Fruit fly (Drosophila melanogaster) whole organism, embryonic: ENCODE measurements around the gene alpha4GT2.
A peak's percentile ranks its signal among the peaks of the same experiment; 100 is the strongest.

Experiments
- Asciz ChIP-seq: fragments of 200-800 bp; sonication (Bioruptor generic); optimal IDR thresholded peaks from 2 replicates; lab custom pipeline; 2017; ENCODE audit warnings: missing biosample characterization, mild to moderate bottlenecking, missing genetic modification characterization, missing genetic modification reagents
- Atf-2 ChIP-seq: fragments of 200-800 bp; sonication (Bioruptor generic); optimal IDR thresholded peaks from 2 replicates; lab custom pipeline; 2016; ENCODE audit warnings: missing biosample characterization, missing genetic modification characterization
- Bgb ChIP-seq: fragments of 200-800 bp; sonication (Bioruptor generic); IDR thresholded peaks from 2 replicates; pipeline ENCODE4 v1.3.6; 2022; ENCODE audit warnings: missing biosample characterization, missing genetic modification characterization; ENCODE audit not compliant: partially characterized antibody
- CG13287 ChIP-seq: fragments of 200-800 bp; sonication (Bioruptor generic); IDR thresholded peaks from 2 replicates; pipeline ENCODE4 v1.3.6; 2022; ENCODE audit warnings: missing biosample characterization, missing genetic modification characterization; ENCODE audit not compliant: partially characterized antibody
- CG14667 ChIP-seq: fragments of 200-800 bp; sonication (Bioruptor generic); IDR thresholded peaks from 2 replicates; pipeline ENCODE4 v1.3.6; 2022; ENCODE audit warnings: missing biosample characterization, missing genetic modification characterization
- CG15269 ChIP-seq: fragments of 200-800 bp; sonication (Bioruptor generic); optimal IDR thresholded peaks from 2 replicates; lab custom pipeline; 2018; ENCODE audit warnings: missing biosample characterization, mild to moderate bottlenecking, missing genetic modification characterization, moderate library complexity
- CG15479 ChIP-seq: fragments of 200-800 bp; sonication (Bioruptor generic); optimal IDR thresholded peaks from 3 replicates; lab custom pipeline; 2019; ENCODE audit warnings: missing biosample characterization, mild to moderate bottlenecking, missing genetic modification characterization, moderate library complexity
- CG15696 ChIP-seq: fragments of 200-800 bp; sonication (Bioruptor generic); optimal IDR thresholded peaks from 2 replicates; lab custom pipeline; 2019; ENCODE audit warnings: missing biosample characterization, mild to moderate bottlenecking, missing genetic modification characterization, moderate library complexity
- CG1792 ChIP-seq: fragments of 200-800 bp; sonication (Bioruptor generic); optimal IDR thresholded peaks from 2 replicates; lab custom pipeline; 2016; ENCODE audit warnings: missing biosample characterization, missing genetic modification characterization
- CG30403 ChIP-seq: fragments of 200-800 bp; sonication (Bioruptor generic); optimal IDR thresholded peaks from 3 replicates; lab custom pipeline; 2016; ENCODE audit warnings: missing biosample characterization, missing genetic modification characterization
- CG34422 ChIP-seq: fragments of 200-800 bp; sonication (Bioruptor generic); IDR thresholded peaks from 3 replicates; pipeline ENCODE4 v1.3.6; 2022; ENCODE audit warnings: missing biosample characterization, missing genetic modification characterization
- CG3838 ChIP-seq: fragments of 200-800 bp; sonication (Bioruptor generic); optimal IDR thresholded peaks from 3 replicates; lab custom pipeline; 2016; ENCODE audit warnings: missing biosample characterization, missing genetic modification characterization
- CG4328 ChIP-seq: fragments of 200-800 bp; sonication (Bioruptor generic); optimal IDR thresholded peaks from 3 replicates; lab custom pipeline; 2017; ENCODE audit warnings: missing biosample characterization, missing genetic modification reagents, missing genetic modification characterization
- CG43689 ChIP-seq: fragments of 200-800 bp; sonication (Bioruptor generic); IDR thresholded peaks from 2 replicates; pipeline ENCODE4 v1.3.6; 2022; ENCODE audit warnings: missing biosample characterization, missing genetic modification characterization
- CG4424 ChIP-seq: fragments of 200-800 bp; sonication (Bioruptor generic); optimal IDR thresholded peaks from 3 replicates; lab custom pipeline; 2016; ENCODE audit warnings: missing biosample characterization, missing genetic modification characterization
- CG6272 ChIP-seq: fragments of 200-800 bp; sonication (Bioruptor generic); IDR thresholded peaks from 2 replicates; pipeline ENCODE4 v1.3.6; 2022; ENCODE audit warnings: missing biosample characterization, missing genetic modification characterization
- CG6654 ChIP-seq: fragments of 200-800 bp; sonication (Bioruptor generic); optimal IDR thresholded peaks from 2 replicates; lab custom pipeline; 2017; ENCODE audit warnings: missing biosample characterization, mild to moderate bottlenecking, missing genetic modification characterization
- CG6683 ChIP-seq: fragments of 200-800 bp; sonication (Bioruptor generic); optimal IDR thresholded peaks from 2 replicates; lab custom pipeline; 2017; ENCODE audit warnings: missing biosample characterization, mild to moderate bottlenecking, missing genetic modification characterization, missing genetic modification reagents
- CG6689 ChIP-seq: fragments of 200-800 bp; sonication (Bioruptor generic); IDR thresholded peaks from 2 replicates; pipeline ENCODE4 v1.3.6; 2022; ENCODE audit warnings: missing biosample characterization, missing genetic modification characterization
- CG6791 ChIP-seq: fragments of 200-800 bp; sonication (Bioruptor generic); IDR thresholded peaks from 3 replicates; pipeline ENCODE4 v1.3.6; 2022; ENCODE audit warnings: missing biosample characterization, missing genetic modification characterization; ENCODE audit not compliant: partially characterized antibody
- CG6813 ChIP-seq: fragments of 200-800 bp; sonication (Bioruptor generic); optimal IDR thresholded peaks from 2 replicates; lab custom pipeline; 2017; ENCODE audit warnings: missing biosample characterization, missing genetic modification characterization, mild to moderate bottlenecking, moderate library complexity, missing genetic modification reagents
- CG8089 ChIP-seq: fragments of 200-800 bp; sonication (Bioruptor generic); optimal IDR thresholded peaks from 3 replicates; lab custom pipeline; 2016; ENCODE audit warnings: missing biosample characterization, missing genetic modification characterization
- CG8281 ChIP-seq: fragments of 200-800 bp; sonication (Bioruptor generic); optimal IDR thresholded peaks from 2 replicates; lab custom pipeline; 2018; ENCODE audit warnings: missing biosample characterization, mild to moderate bottlenecking, missing genetic modification characterization, moderate library complexity
- CG8944 ChIP-seq: fragments of 200-800 bp; sonication (Bioruptor generic); optimal IDR thresholded peaks from 3 replicates; lab custom pipeline; 2016; ENCODE audit warnings: missing biosample characterization, missing genetic modification characterization
- CG9797 ChIP-seq: fragments of 200-800 bp; sonication (Bioruptor generic); optimal IDR thresholded peaks from 3 replicates; lab custom pipeline; 2018; ENCODE audit warnings: missing biosample characterization, mild to moderate bottlenecking, missing genetic modification characterization
- Dad ChIP-seq: fragments of 200-800 bp; sonication (Bioruptor generic); optimal IDR thresholded peaks from 3 replicates; lab custom pipeline; 2016; ENCODE audit warnings: missing biosample characterization, missing genetic modification characterization
- GATAe ChIP-seq: fragments of 200-800 bp; sonication (Bioruptor generic); conservative IDR thresholded peaks from 2 replicates; pipeline ENCODE4 v1.3.6; 2022; ENCODE audit warnings: missing biosample characterization, missing genetic modification characterization
- Neu2 ChIP-seq: fragments of 200-800 bp; sonication (Bioruptor generic); optimal IDR thresholded peaks from 3 replicates; lab custom pipeline; 2016; ENCODE audit warnings: missing biosample characterization, missing genetic modification characterization, borderline replicate concordance
- Nf-YC ChIP-seq: fragments of 200-800 bp; optimal IDR thresholded peaks from 3 replicates; lab custom pipeline; 2019; ENCODE audit warnings: missing biosample characterization, mild to moderate bottlenecking, missing genetic modification characterization, moderate library complexity
- Optix ChIP-seq: fragments of 200-800 bp; sonication (Bioruptor generic); IDR thresholded peaks from 3 replicates; pipeline ENCODE4 v1.3.6; 2022; ENCODE audit warnings: missing biosample characterization, missing genetic modification characterization
- Sin3A ChIP-seq: fragments of >200 bp; optimal IDR thresholded peaks from 2 replicates; lab custom pipeline; 2018
- Taf1 ChIP-seq: fragments of 200-800 bp; sonication (Bioruptor generic); IDR thresholded peaks from 2 replicates; pipeline ENCODE4 v1.3.6; 2022; ENCODE audit warnings: missing biosample characterization, missing genetic modification characterization
- Xbp1 ChIP-seq: fragments of 200-800 bp; sonication (Bioruptor generic); optimal IDR thresholded peaks from 3 replicates; lab custom pipeline; 2016; ENCODE audit warnings: missing biosample characterization, mild to moderate bottlenecking, missing genetic modification characterization
- ac ChIP-seq: fragments of 200-800 bp; sonication (Bioruptor generic); optimal IDR thresholded peaks from 3 replicates; lab custom pipeline; 2017; ENCODE audit warnings: missing biosample characterization, mild to moderate bottlenecking, missing genetic modification characterization
- dan ChIP-seq: fragments of 200-800 bp; sonication (Bioruptor generic); IDR thresholded peaks from 2 replicates; pipeline ENCODE4 v1.3.6; 2022; ENCODE audit warnings: missing biosample characterization, missing genetic modification characterization
- eve ChIP-seq, 2 experiments: fragments of >200 bp; optimal IDR thresholded peaks; 2 replicates each; lab custom pipeline; 2017; ENCODE audit warnings: missing biosample characterization in 2 of 2, missing genetic modification characterization in 2 of 2
- fd64A ChIP-seq: fragments of 200-800 bp; sonication (Bioruptor generic); optimal IDR thresholded peaks from 3 replicates; lab custom pipeline; 2018; ENCODE audit warnings: missing biosample characterization, mild to moderate bottlenecking, missing genetic modification characterization
- fru ChIP-seq: fragments of >200 bp; optimal IDR thresholded peaks from 2 replicates; lab custom pipeline; 2017
- gsb ChIP-seq: fragments of 200-800 bp; sonication (Bioruptor generic); IDR thresholded peaks from 2 replicates; pipeline ENCODE4 v1.3.6; 2022; ENCODE audit warnings: missing biosample characterization, missing genetic modification characterization
- kni ChIP-seq: fragments of 200-800 bp; sonication (Bioruptor generic); optimal IDR thresholded peaks from 3 replicates; lab custom pipeline; 2017; ENCODE audit warnings: mild to moderate bottlenecking, missing biosample characterization, missing genetic modification reagents, missing genetic modification characterization
- nerfin-1 ChIP-seq: fragments of 200-800 bp; sonication (Bioruptor generic); optimal IDR thresholded peaks from 3 replicates; lab custom pipeline; 2019; ENCODE audit warnings: missing biosample characterization, mild to moderate bottlenecking, missing genetic modification characterization, moderate library complexity
- odd ChIP-seq: fragments of 200-800 bp; sonication (Bioruptor generic); optimal IDR thresholded peaks from 2 replicates; lab custom pipeline; 2017; ENCODE audit warnings: missing biosample characterization, mild to moderate bottlenecking, missing genetic modification characterization
- pita ChIP-seq: fragments of 200-800 bp; sonication (Bioruptor generic); optimal IDR thresholded peaks from 2 replicates; lab custom pipeline; 2017; ENCODE audit warnings: missing biosample characterization, mild to moderate bottlenecking, missing genetic modification characterization
- pzg ChIP-seq: fragments of 200-800 bp; sonication (Bioruptor generic); optimal IDR thresholded peaks from 3 replicates; lab custom pipeline; 2018; ENCODE audit warnings: missing biosample characterization, mild to moderate bottlenecking, missing genetic modification characterization, moderate library complexity
- sc ChIP-seq, 3 experiments: fragments of >200 bp in 2 of 3; fragments of 200-800 bp in 1 of 3; sonication (Bioruptor generic) in 1 of 3; optimal IDR thresholded peaks; 2 replicates in 2 of 3; 3 replicates in 1 of 3; lab custom pipeline; 2017; ENCODE audit warnings: mild to moderate bottlenecking in 1 of 3, missing biosample characterization in 1 of 3, missing genetic modification characterization in 1 of 3, missing genetic modification reagents in 1 of 3
- schlank ChIP-seq: fragments of 200-800 bp; sonication (Bioruptor generic); optimal IDR thresholded peaks from 2 replicates; lab custom pipeline; 2018; ENCODE audit warnings: missing biosample characterization, mild to moderate bottlenecking, missing genetic modification characterization
- slbo ChIP-seq: fragments of 200-800 bp; sonication (Bioruptor generic); IDR thresholded peaks from 2 replicates; pipeline ENCODE4 v1.3.6; 2022; ENCODE audit warnings: missing biosample characterization, missing genetic modification characterization
- sob ChIP-seq: fragments of 200-800 bp; sonication (Bioruptor generic); IDR thresholded peaks from 2 replicates; pipeline ENCODE4 v1.3.6; 2022; ENCODE audit warnings: missing biosample characterization, missing genetic modification characterization
- stwl ChIP-seq: fragments of 200-800 bp; sonication (Bioruptor generic); optimal IDR thresholded peaks from 3 replicates; lab custom pipeline; 2018; ENCODE audit warnings: missing biosample characterization, mild to moderate bottlenecking, missing genetic modification characterization, moderate library complexity
- toy ChIP-seq: fragments of 200-800 bp; sonication (Bioruptor generic); IDR thresholded peaks from 2 replicates; pipeline ENCODE4 v1.3.6; 2022; ENCODE audit warnings: missing biosample characterization, missing genetic modification characterization
- zen2 ChIP-seq: fragments of 200-800 bp; sonication (Bioruptor generic); IDR thresholded peaks from 3 replicates; pipeline ENCODE4 v1.3.6; 2022; ENCODE audit warnings: missing biosample characterization, missing genetic modification characterization; ENCODE audit not compliant: partially characterized antibody
- zf30C ChIP-seq: fragments of 200-800 bp; sonication (Bioruptor generic); optimal IDR thresholded peaks from 3 replicates; lab custom pipeline; 2018; ENCODE audit warnings: missing biosample characterization, mild to moderate bottlenecking, missing genetic modification characterization

alpha4GT2 gene

DNA sequence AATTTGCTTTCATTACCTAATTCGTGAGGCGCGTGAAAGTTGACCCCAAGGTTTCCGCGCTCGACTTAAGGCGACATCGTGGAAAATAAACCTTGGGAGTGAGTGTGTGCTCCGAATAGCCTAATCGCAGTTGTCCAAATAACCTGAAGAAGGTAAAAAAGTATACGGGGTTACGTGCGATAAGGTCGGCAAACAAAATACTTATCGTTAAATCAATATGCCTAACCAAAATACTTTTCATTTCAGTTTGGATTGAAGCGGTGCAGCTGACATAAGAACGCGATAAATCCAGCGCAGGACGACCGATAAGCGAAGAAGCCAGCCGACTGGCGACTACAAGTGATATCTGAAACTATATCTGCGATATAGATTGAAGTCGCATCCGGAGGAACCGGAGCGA lies 53.1 kb downstream of the alpha4GT2 start (continued):
- peak; percentile 59 for TF ChIP-seq odd (GFP tag; lab: Kevin White, UChicago)
- TF ChIP-seq CG34422 (GFP tag; lab: Robert Waterston, UW), result no peak
- TF ChIP-seq CG15696 (tag; lab: Kevin White, UChicago), result peak; percentile 80
- TF ChIP-seq CG8944 (GFP tag; lab: Kevin White, UChicago), result no peak
- no peak for TF ChIP-seq stwl
- no peak for TF ChIP-seq Dad (GFP tag; lab: Kevin White, UChicago)
- TF ChIP-seq CG3838, result no peak
- no peak for TF ChIP-seq CG4328 (GFP tag; lab: Kevin White, UChicago)
- TF ChIP-seq CG4424 (GFP tag; lab: Kevin White, UChicago), result no peak
- peak; percentile 49 for TF ChIP-seq CG8089 (GFP tag; lab: Kevin White, UChicago)
- no peak for TF ChIP-seq CG6689 (GFP tag; lab: Robert Waterston, UW)
- TF ChIP-seq eve (GFP tag; optimal IDR thresholded peaks at IDR 0.05; lab: Kevin White, UChicago), result no peak
- TF ChIP-seq CG6272 (GFP tag; lab: Robert Waterston, UW), result no peak
- no peak for TF ChIP-seq fru (lab: Kevin White, UChicago)
- no peak for TF ChIP-seq Sin3A
- TF ChIP-seq Atf-2 (GFP tag; lab: Kevin White, UChicago), result no peak
- peak; percentile 68 for TF ChIP-seq ac (GFP tag; lab: Kevin White, UChicago)
- TF ChIP-seq Nf-YC (tag; lab: Kevin White, UChicago), result no peak
- TF ChIP-seq Xbp1 (GFP tag; lab: Kevin White, UChicago), result no peak
- no peak for TF ChIP-seq CG1792 (GFP tag; lab: Kevin White, UChicago)
- TF ChIP-seq Taf1 (GFP tag; lab: Robert Waterston, UW), result no peak
- TF ChIP-seq CG43689 (GFP tag; lab: Robert Waterston, UW), result no peak
- no peak for TF ChIP-seq zen2 (GFP tag; lab: Robert Waterston, UW)
- no peak for TF ChIP-seq slbo
- peak; percentile 20 for TF ChIP-seq CG6813
- no peak for TF ChIP-seq pzg
- no peak for TF ChIP-seq CG15269 (tag; lab: Kevin White, UChicago)
- no peak for TF ChIP-seq sc (optimal IDR thresholded peaks at IDR 0.05; lab: Kevin White, UChicago)
- TF ChIP-seq sc (GFP tag; optimal IDR thresholded peaks at IDR 0.05; lab: Kevin White, UChicago), result peak; percentile 68
- TF ChIP-seq nerfin-1, result peak; percentile 21
- no peak for TF ChIP-seq CG6791 (GFP tag; lab: Robert Waterston, UW)
- TF ChIP-seq CG6683 (GFP tag; lab: Kevin White, UChicago), result no peak
- TF ChIP-seq GATAe (GFP tag; lab: Robert Waterston, UW), result no peak
- TF ChIP-seq CG14667, result no peak
- no peak for TF ChIP-seq CG13287 (GFP tag; lab: Robert Waterston, UW)
- TF ChIP-seq gsb, result no peak
- TF ChIP-seq toy (GFP tag; lab: Robert Waterston, UW), result no peak
- TF ChIP-seq kni, result peak; percentile 90
- TF ChIP-seq Optix, result no peak
- TF ChIP-seq schlank, result no peak
- no peak for TF ChIP-seq zf30C (GFP tag; lab: Kevin White, UChicago)
- peak; percentile 86 for TF ChIP-seq fd64A (GFP tag; lab: Kevin White, UChicago)
- no peak for TF ChIP-seq Bgb (GFP tag; lab: Robert Waterston, UW)
- TF ChIP-seq pita (GFP tag; lab: Kevin White, UChicago), result no peak
- TF ChIP-seq CG8281 (tag; lab: Kevin White, UChicago), result no peak
- TF ChIP-seq CG9797 (GFP tag; lab: Kevin White, UChicago), result no peak
- TF ChIP-seq dan (GFP tag; lab: Robert Waterston, UW), result no peak
- TF ChIP-seq Asciz, result peak; percentile 51
- no peak for TF ChIP-seq sob
- no peak for TF ChIP-seq Neu2 (GFP tag; lab: Kevin White, UChicago)
- TF ChIP-seq CG30403 (GFP tag; lab: Kevin White, UChicago), result no peak
- TF ChIP-seq CG6654 (GFP tag; lab: Kevin White, UChicago), result no peak
- peak; percentile 30 for TF ChIP-seq CG15479 (GFP tag; lab: Kevin White, UChicago)
